Worm (Caenorhabditis elegans) whole organism, L2 larva: ENCODE data around the gene ZK673.2.
"Not testable (repeated sequence)": the region's sequence is repeated elsewhere in the genome, so short reads cannot be mapped to it uniquely, and the experiment has no call there.

ENCODE experiments used
- F13H6.1 ChIP-seq: sonication (generic microtip); optimal IDR thresholded peaks from 2 replicates; lab custom pipeline; 2016; ENCODE audit warnings: missing genetic modification characterization, missing compliant biosample characterization
- R02D3.7 ChIP-seq: fragments of 150-350 bp; optimal IDR thresholded peaks from 2 replicates; lab custom pipeline; 2014; ENCODE audit warnings: missing biosample characterization, missing genetic modification characterization
- Y55F3AM.14 ChIP-seq: fragments of 200-800 bp; sonication (Bioruptor generic); optimal IDR thresholded peaks from 2 replicates; lab custom pipeline; 2018; ENCODE audit warnings: mild to moderate bottlenecking, missing genetic modification characterization, missing compliant biosample characterization
- ZK546.5 ChIP-seq: sonication (generic microtip); optimal IDR thresholded peaks from 2 replicates; lab custom pipeline; 2017; ENCODE audit warnings: missing biosample characterization, missing genetic modification characterization
- alr-1 ChIP-seq: fragments of 150-350 bp; optimal IDR thresholded peaks from 2 replicates; lab custom pipeline; 2014; ENCODE audit warnings: missing biosample characterization, missing genetic modification characterization
- ama-1 ChIP-seq: fragments of 150-350 bp; optimal IDR thresholded peaks from 2 replicates; lab custom pipeline; 2018; ENCODE audit warnings: inconsistent platforms
- elt-3 ChIP-seq: sonication (generic microtip); optimal IDR thresholded peaks from 2 replicates; lab custom pipeline; 2017; ENCODE audit warnings: missing biosample characterization, missing genetic modification characterization
- fos-1 ChIP-seq: fragments of 150-350 bp; optimal IDR thresholded peaks from 2 replicates; lab custom pipeline; 2014; ENCODE audit warnings: missing biosample characterization, missing genetic modification characterization
- lin-11 ChIP-seq: fragments of 150-350 bp; sonication (generic microtip); optimal IDR thresholded peaks from 2 replicates; lab custom pipeline; 2014; ENCODE audit warnings: missing biosample characterization, missing genetic modification characterization, inconsistent platforms, mixed read lengths
- lin-13 ChIP-seq: fragments of 150-350 bp; optimal IDR thresholded peaks from 2 replicates; lab custom pipeline; 2014; ENCODE audit warnings: missing biosample characterization, missing genetic modification reagents, missing genetic modification characterization
- lsy-2 ChIP-seq, 2 experiments: fragments of 150-350 bp in 1 of 2; sonication (generic microtip) in 1 of 2; optimal IDR thresholded peaks; 2 replicates each; lab custom pipeline; 2014 to 2017; ENCODE audit warnings: missing biosample characterization in 2 of 2, missing genetic modification characterization in 2 of 2
- mab-5 ChIP-seq: fragments of 150-350 bp; optimal IDR thresholded peaks from 2 replicates; lab custom pipeline; 2014; ENCODE audit warnings: missing biosample characterization, missing genetic modification characterization
- mdl-1 ChIP-seq, 2 experiments: fragments of 150-350 bp in 1 of 2; sonication (generic microtip) in 1 of 2; optimal IDR thresholded peaks; 2 replicates each; lab custom pipeline; 2017; ENCODE audit warnings: missing biosample characterization in 2 of 2, missing genetic modification characterization in 2 of 2
- nhr-11 ChIP-seq: fragments of 150-350 bp; optimal IDR thresholded peaks from 2 replicates; lab custom pipeline; 2014; ENCODE audit warnings: missing biosample characterization, missing genetic modification characterization
- nhr-12 ChIP-seq: fragments of 150-350 bp; optimal IDR thresholded peaks from 2 replicates; lab custom pipeline; 2014; ENCODE audit warnings: missing biosample characterization, missing genetic modification characterization
- nhr-129 ChIP-seq: fragments of 150-350 bp; optimal IDR thresholded peaks from 2 replicates; lab custom pipeline; 2014; ENCODE audit warnings: missing biosample characterization, missing genetic modification characterization
- nhr-21 ChIP-seq: fragments of 150-350 bp; optimal IDR thresholded peaks from 2 replicates; lab custom pipeline; 2014; ENCODE audit warnings: missing biosample characterization, missing genetic modification characterization
- nhr-23 ChIP-seq: fragments of 150-350 bp; optimal IDR thresholded peaks from 2 replicates; lab custom pipeline; 2014; ENCODE audit warnings: missing biosample characterization, missing genetic modification reagents, missing genetic modification characterization
- nhr-25 ChIP-seq: fragments of 150-350 bp; sonication (generic microtip); optimal IDR thresholded peaks from 3 replicates; lab custom pipeline; 2014; ENCODE audit warnings: missing biosample characterization, missing genetic modification characterization
- nhr-6 ChIP-seq: fragments of 150-350 bp; optimal IDR thresholded peaks from 2 replicates; lab custom pipeline; 2014; ENCODE audit warnings: missing biosample characterization, missing genetic modification characterization
- nhr-77 ChIP-seq: fragments of 150-350 bp; optimal IDR thresholded peaks from 2 replicates; lab custom pipeline; 2014; ENCODE audit warnings: missing biosample characterization, missing genetic modification characterization
- peb-1 ChIP-seq: fragments of 150-350 bp; optimal IDR thresholded peaks from 2 replicates; lab custom pipeline; 2014; ENCODE audit warnings: missing biosample characterization, missing genetic modification characterization
- sma-9 ChIP-seq, 2 experiments: fragments of 150-350 bp in 1 of 2; sonication (generic microtip) in 1 of 2; optimal IDR thresholded peaks; 2 replicates each; lab custom pipeline; 2014 to 2016; ENCODE audit warnings: missing genetic modification characterization in 2 of 2, mild to moderate bottlenecking in 1 of 2, missing biosample characterization in 1 of 2, missing compliant biosample characterization in 1 of 2, missing genetic modification reagents in 1 of 2, moderate library complexity in 1 of 2
- snpc-4 ChIP-seq: fragments of 150-350 bp; optimal IDR thresholded peaks from 2 replicates; lab custom pipeline; 2014; ENCODE audit warnings: missing biosample characterization, missing genetic modification characterization
- unc-39 ChIP-seq: fragments of 150-350 bp; optimal IDR thresholded peaks from 2 replicates; lab custom pipeline; 2014; ENCODE audit warnings: missing biosample characterization, missing genetic modification characterization
- unc-55 ChIP-seq: fragments of 150-350 bp; sonication (generic microtip); optimal IDR thresholded peaks from 3 replicates; lab custom pipeline; 2014; ENCODE audit warnings: missing biosample characterization, missing genetic modification reagents, missing genetic modification characterization
- unc-62 ChIP-seq: fragments of 150-350 bp; optimal IDR thresholded peaks from 2 replicates; lab custom pipeline; 2014; ENCODE audit warnings: missing biosample characterization, missing genetic modification reagents, missing genetic modification characterization
- ztf-11 ChIP-seq: sonication (generic microtip); optimal IDR thresholded peaks from 2 replicates; lab custom pipeline; 2017; ENCODE audit warnings: missing biosample characterization, missing genetic modification characterization
- ztf-4 ChIP-seq: fragments of 150-350 bp; optimal IDR thresholded peaks from 2 replicates; lab custom pipeline; 2014; ENCODE audit warnings: missing biosample characterization, missing genetic modification characterization

The ZK673.2 gene

DNA sequence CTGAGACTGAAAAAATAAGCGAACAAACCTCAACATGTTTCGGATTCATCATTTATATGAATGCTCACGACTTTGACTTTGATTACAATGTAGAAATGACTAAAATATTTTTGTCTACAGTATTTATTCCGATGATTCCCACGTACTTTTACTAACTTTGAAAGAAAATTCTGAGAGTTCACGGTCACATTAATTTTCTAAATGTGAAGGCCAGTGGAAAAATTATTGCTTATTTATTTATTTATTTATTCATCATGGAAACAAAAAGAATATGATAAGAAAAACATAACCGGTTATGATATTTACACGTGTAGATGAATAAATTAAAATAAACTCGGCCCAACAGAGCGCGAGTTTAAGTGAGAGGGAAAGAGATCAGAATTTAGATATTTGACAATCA is 45.0 kb downstream of the ZK673.2 start, which contains the start of gene ZK666.8:
Gene ZK666.8, minus strand, starts transcription at position 101 of the 400 bp plus-strand sequence.
- not testable (repeated sequence) for TF ChIP-seq elt-3 (tag; lab: Kevin White, UChicago); lin-11; R02D3.7 (tag; lab: Kevin White, UChicago)

DNA sequence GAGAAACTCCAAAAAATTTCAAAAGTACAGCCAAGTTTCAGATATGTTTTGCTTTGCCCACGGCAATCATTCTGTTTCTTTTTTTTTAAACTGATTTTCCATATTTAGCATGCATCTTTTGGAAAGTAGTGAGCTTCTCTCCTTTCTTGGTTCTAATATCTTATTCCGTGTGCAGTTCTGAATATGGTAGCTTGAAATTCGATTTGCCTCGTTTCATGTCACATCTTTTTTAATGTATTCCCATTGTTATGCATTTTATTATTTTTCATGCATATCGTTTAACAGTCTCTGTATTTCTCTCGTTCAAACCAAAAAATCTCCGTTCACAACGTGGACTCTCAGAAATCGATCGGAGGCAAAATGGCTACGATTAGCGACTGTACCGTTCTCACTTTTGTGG is 46.4 kb downstream of the ZK673.2 start, which contains the start of gene ZK666.14:
Gene ZK666.14, plus strand, starts transcription at position 301 of the 400 bp plus-strand sequence.
- TF ChIP-seq alr-1 (tag; lab: Kevin White, UChicago): no peak
- TF ChIP-seq mdl-1 (tag; optimal IDR thresholded peaks at IDR 0.05; lab: Kevin White, UChicago): no peak
- no peak for TF ChIP-seq nhr-129 (tag; lab: Kevin White, UChicago)
- no peak for TF ChIP-seq R02D3.7 (tag; lab: Kevin White, UChicago)
- no peak for TF ChIP-seq Y55F3AM.14 (GFP tag; lab: Kevin White, UChicago)
- no peak for TF ChIP-seq lsy-2 (tag; optimal IDR thresholded peaks at IDR 0.05; lab: Kevin White, UChicago)
- TF ChIP-seq ZK546.5 (tag; lab: Kevin White, UChicago): no peak
- no peak for TF ChIP-seq F13H6.1 (tag; lab: Kevin White, UChicago)
- TF ChIP-seq mab-5 (tag; lab: Kevin White, UChicago): no peak
- TF ChIP-seq nhr-25 (tag; lab: Kevin White, UChicago): no peak
- no peak for TF ChIP-seq nhr-11 (tag; lab: Kevin White, UChicago)

DNA sequence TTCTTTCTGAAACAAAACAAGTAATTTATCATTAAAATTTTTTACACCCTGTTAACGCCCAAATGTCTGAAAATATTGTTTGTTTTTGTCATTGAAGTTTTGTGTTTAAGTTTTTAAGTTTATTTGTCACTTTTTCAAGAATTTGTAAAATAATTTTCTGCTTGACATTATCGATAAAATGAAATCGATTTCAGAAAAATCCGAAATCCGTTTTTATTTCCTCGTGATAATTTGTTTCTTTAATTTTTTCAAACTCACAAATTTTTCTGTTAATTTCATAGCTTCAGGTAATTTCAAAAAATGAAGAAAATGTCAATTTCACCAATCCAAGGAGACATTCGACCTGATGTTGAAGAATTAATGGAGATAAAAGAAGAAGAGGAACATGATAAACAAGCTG is 47.8 kb downstream of the ZK673.2 start, which contains the start of gene ZK666.12:
Gene ZK666.12, plus strand, starts transcription at position 301 of the 400 bp plus-strand sequence.
- TF ChIP-seq snpc-4 (tag; lab: Kevin White, UChicago) (no peak), nhr-11 (tag; lab: Kevin White, UChicago) (no peak), unc-39 (no peak), ztf-11 (tag; lab: Kevin White, UChicago) (no peak), nhr-21 (tag; lab: Kevin White, UChicago) (no peak), nhr-6 (no peak), ama-1 (lab: Kevin White, UChicago) (no peak), ztf-4 (no peak), lin-13 (GFP tag; lab: Kevin White, UChicago) (no peak), fos-1 (tag; lab: Kevin White, UChicago) (no peak), peb-1 (no peak), nhr-12 (no peak), sma-9 (GFP tag; optimal IDR thresholded peaks at IDR 0.05; lab: Kevin White, UChicago) (no peak), sma-9 (tag; optimal IDR thresholded peaks at IDR 0.05; lab: Kevin White, UChicago) (no peak), elt-3 (tag; lab: Kevin White, UChicago) (no peak), unc-62 (GFP tag; lab: Kevin White, UChicago) (no peak), unc-55 (GFP tag; lab: Kevin White, UChicago) (no peak), nhr-23 (no peak), nhr-77 (tag; lab: Kevin White, UChicago) (no peak)
